Fruit fly (Drosophila melanogaster) whole organism, embryonic: ENCODE data around the gene CG42699.

Experiments used
- Aef1 ChIP-seq: fragments of 200-800 bp; sonication (Bioruptor generic); IDR thresholded peaks from 3 replicates; pipeline ENCODE4 v1.3.6; 2022; ENCODE audit warnings: missing biosample characterization, missing genetic modification characterization
- B-H2 ChIP-seq: fragments of 200-800 bp; sonication (Bioruptor generic); optimal IDR thresholded peaks from 2 replicates; lab custom pipeline; 2018; ENCODE audit warnings: missing biosample characterization, mild to moderate bottlenecking, missing genetic modification characterization
- CG10147 ChIP-seq: fragments of 200-800 bp; sonication (Bioruptor generic); optimal IDR thresholded peaks from 2 replicates; lab custom pipeline; 2019; ENCODE audit warnings: missing biosample characterization, mild to moderate bottlenecking, missing genetic modification characterization, moderate library complexity
- CG10366 ChIP-seq: fragments of 200-800 bp; sonication (Bioruptor generic); IDR thresholded peaks from 2 replicates; pipeline ENCODE4 v1.3.6; 2022; ENCODE audit warnings: missing biosample characterization, missing genetic modification characterization
- CG1647 ChIP-seq: fragments of 200-800 bp; sonication (Bioruptor generic); optimal IDR thresholded peaks from 3 replicates; lab custom pipeline; 2016; ENCODE audit warnings: missing biosample characterization, missing genetic modification characterization
- CG16779 ChIP-seq: fragments of 200-800 bp; sonication (Bioruptor generic); IDR thresholded peaks from 2 replicates; pipeline ENCODE4 v1.3.6; 2022; ENCODE audit warnings: missing biosample characterization, missing genetic modification characterization
- CG17912 ChIP-seq: fragments of 200-800 bp; sonication (Bioruptor generic); optimal IDR thresholded peaks from 2 replicates; lab custom pipeline; 2018; ENCODE audit warnings: missing biosample characterization, mild to moderate bottlenecking, missing genetic modification characterization
- CG2712 ChIP-seq: fragments of 200-800 bp; optimal IDR thresholded peaks from 3 replicates; lab custom pipeline; 2019; ENCODE audit warnings: missing biosample characterization, mild to moderate bottlenecking, missing genetic modification characterization, moderate library complexity
- CG3163 ChIP-seq: fragments of 200-800 bp; sonication (Bioruptor generic); optimal IDR thresholded peaks from 3 replicates; lab custom pipeline; 2016; ENCODE audit warnings: missing biosample characterization, missing genetic modification characterization
- CG33213 ChIP-seq: fragments of 200-800 bp; sonication (Bioruptor generic); optimal IDR thresholded peaks from 3 replicates; lab custom pipeline; 2016; ENCODE audit warnings: missing biosample characterization, missing genetic modification characterization
- CG4282 ChIP-seq: fragments of 200-800 bp; sonication (Bioruptor generic); optimal IDR thresholded peaks from 2 replicates; lab custom pipeline; 2016; ENCODE audit warnings: missing biosample characterization, missing genetic modification characterization
- CG43689 ChIP-seq: fragments of 200-800 bp; sonication (Bioruptor generic); IDR thresholded peaks from 2 replicates; pipeline ENCODE4 v1.3.6; 2022; ENCODE audit warnings: missing biosample characterization, missing genetic modification characterization
- CG4730 ChIP-seq: fragments of 200-800 bp; sonication (Bioruptor generic); IDR thresholded peaks from 2 replicates; pipeline ENCODE4 v1.3.6; 2022; ENCODE audit warnings: missing biosample characterization, missing genetic modification characterization
- CG6272 ChIP-seq: fragments of 200-800 bp; sonication (Bioruptor generic); IDR thresholded peaks from 2 replicates; pipeline ENCODE4 v1.3.6; 2022; ENCODE audit warnings: missing biosample characterization, missing genetic modification characterization
- CG6765 ChIP-seq: fragments of 200-800 bp; sonication (Bioruptor generic); optimal IDR thresholded peaks from 3 replicates; lab custom pipeline; 2017; ENCODE audit warnings: missing biosample characterization, mild to moderate bottlenecking, missing genetic modification characterization
- CG6854 ChIP-seq: fragments of 200-800 bp; sonication (Bioruptor generic); optimal IDR thresholded peaks from 3 replicates; lab custom pipeline; 2017; ENCODE audit warnings: missing biosample characterization, mild to moderate bottlenecking, missing genetic modification characterization
- CG7556 ChIP-seq: fragments of 200-800 bp; sonication (Bioruptor generic); optimal IDR thresholded peaks from 2 replicates; lab custom pipeline; 2017; ENCODE audit warnings: missing biosample characterization, mild to moderate bottlenecking, missing genetic modification characterization
- CG7987 ChIP-seq: fragments of 200-800 bp; sonication (Bioruptor generic); optimal IDR thresholded peaks from 2 replicates; lab custom pipeline; 2018; ENCODE audit warnings: missing biosample characterization, mild to moderate bottlenecking, missing genetic modification characterization, moderate library complexity
- CG8478 ChIP-seq: fragments of >200 bp; optimal IDR thresholded peaks from 2 replicates; lab custom pipeline; 2018
- CG9727 ChIP-seq: fragments of 200-800 bp; sonication (Bioruptor generic); optimal IDR thresholded peaks from 3 replicates; lab custom pipeline; 2017; ENCODE audit warnings: missing biosample characterization, mild to moderate bottlenecking, missing genetic modification characterization
- CHES-1-like ChIP-seq: fragments of 200-800 bp; sonication (Bioruptor generic); optimal IDR thresholded peaks from 2 replicates; lab custom pipeline; 2016; ENCODE audit warnings: missing biosample characterization, missing genetic modification characterization
- Dip3 ChIP-seq: fragments of 200-800 bp; sonication (Bioruptor generic); optimal IDR thresholded peaks from 3 replicates; lab custom pipeline; 2016; ENCODE audit warnings: missing biosample characterization, missing genetic modification characterization
- H2.0 ChIP-seq: fragments of 200-800 bp; sonication (Bioruptor generic); IDR thresholded peaks from 2 replicates; pipeline ENCODE4 v1.3.6; 2022; ENCODE audit warnings: missing biosample characterization, missing genetic modification characterization
- HLH3B ChIP-seq: fragments of 200-800 bp; sonication (Bioruptor generic); IDR thresholded peaks from 2 replicates; pipeline ENCODE4 v1.3.6; 2022; ENCODE audit warnings: missing biosample characterization, missing genetic modification characterization
- HmgD ChIP-seq: fragments of 200-800 bp; sonication (Bioruptor generic); optimal IDR thresholded peaks from 3 replicates; lab custom pipeline; 2016; ENCODE audit warnings: missing biosample characterization, missing genetic modification characterization
- Mrtf ChIP-seq: fragments of 200-800 bp; sonication (Bioruptor generic); IDR thresholded peaks from 3 replicates; pipeline ENCODE4 v1.3.6; 2022; ENCODE audit warnings: missing biosample characterization, missing genetic modification characterization
- NC2β ChIP-seq: fragments of 200-800 bp; sonication (Bioruptor generic); optimal IDR thresholded peaks from 2 replicates; lab custom pipeline; 2016; ENCODE audit warnings: missing biosample characterization, missing genetic modification characterization
- Nf-YC ChIP-seq: fragments of 200-800 bp; optimal IDR thresholded peaks from 3 replicates; lab custom pipeline; 2019; ENCODE audit warnings: missing biosample characterization, mild to moderate bottlenecking, missing genetic modification characterization, moderate library complexity
- NfI ChIP-seq: fragments of 200-800 bp; sonication (Bioruptor generic); optimal IDR thresholded peaks from 3 replicates; lab custom pipeline; 2018; ENCODE audit warnings: missing biosample characterization, mild to moderate bottlenecking, missing genetic modification characterization, moderate library complexity
- Ravus ChIP-seq: fragments of 200-800 bp; sonication (Bioruptor generic); IDR thresholded peaks from 2 replicates; pipeline ENCODE4 v1.3.6; 2022; ENCODE audit warnings: missing biosample characterization, missing genetic modification characterization
- Sox100B ChIP-seq: fragments of 200-800 bp; sonication (Bioruptor generic); optimal IDR thresholded peaks from 3 replicates; lab custom pipeline; 2018; ENCODE audit warnings: missing biosample characterization, mild to moderate bottlenecking, missing genetic modification characterization
- Sry-β ChIP-seq: fragments of 200-800 bp; sonication (Bioruptor generic); optimal IDR thresholded peaks from 2 replicates; lab custom pipeline; 2018; ENCODE audit warnings: missing biosample characterization, mild to moderate bottlenecking, missing genetic modification characterization, moderate library complexity
- YL-1 ChIP-seq: fragments of 200-800 bp; sonication (Bioruptor generic); optimal IDR thresholded peaks from 3 replicates; lab custom pipeline; 2017; ENCODE audit warnings: missing biosample characterization, mild to moderate bottlenecking, missing genetic modification characterization
- chn ChIP-seq: fragments of 200-800 bp; sonication (Bioruptor generic); optimal IDR thresholded peaks from 2 replicates; lab custom pipeline; 2016; ENCODE audit warnings: missing biosample characterization, missing genetic modification characterization
- croc ChIP-seq: fragments of 200-800 bp; sonication (Bioruptor generic); conservative IDR thresholded peaks from 3 replicates; pipeline ENCODE4 v1.3.6; 2022; ENCODE audit warnings: missing biosample characterization, missing genetic modification characterization
- danr ChIP-seq: fragments of 200-800 bp; sonication (Bioruptor generic); IDR thresholded peaks from 2 replicates; pipeline ENCODE4 v1.3.6; 2022; ENCODE audit warnings: missing biosample characterization, missing genetic modification characterization
- dm ChIP-seq: fragments of 200-800 bp; sonication (Bioruptor generic); optimal IDR thresholded peaks from 3 replicates; lab custom pipeline; 2016; ENCODE audit warnings: missing biosample characterization, missing genetic modification characterization
- gcm ChIP-seq: fragments of 200-800 bp; sonication (Bioruptor generic); optimal IDR thresholded peaks from 2 replicates; lab custom pipeline; 2019; ENCODE audit warnings: missing biosample characterization, mild to moderate bottlenecking, missing genetic modification characterization, moderate library complexity
- gro ChIP-seq: fragments of 200-800 bp; sonication (Bioruptor generic); optimal IDR thresholded peaks from 2 replicates; lab custom pipeline; 2016; ENCODE audit warnings: missing biosample characterization, missing genetic modification characterization
- klu ChIP-seq: fragments of 200-800 bp; sonication (Bioruptor generic); IDR thresholded peaks from 2 replicates; pipeline ENCODE4 v1.3.6; 2022; ENCODE audit warnings: missing biosample characterization, missing genetic modification characterization
- nerfin-2 ChIP-seq: fragments of 200-800 bp; sonication (Bioruptor generic); IDR thresholded peaks from 2 replicates; pipeline ENCODE4 v1.3.6; 2022; ENCODE audit warnings: missing biosample characterization, missing genetic modification characterization; ENCODE audit not compliant: partially characterized antibody
- oc ChIP-seq: fragments of 200-800 bp; sonication (Bioruptor generic); optimal IDR thresholded peaks from 2 replicates; lab custom pipeline; 2018; ENCODE audit warnings: missing biosample characterization, mild to moderate bottlenecking, missing genetic modification characterization, moderate library complexity
- otp ChIP-seq: fragments of 200-800 bp; sonication (Bioruptor generic); IDR thresholded peaks from 3 replicates; pipeline ENCODE4, ENCODE4 v1.3.6; 2022; ENCODE audit warnings: missing biosample characterization, missing genetic modification characterization
- salm ChIP-seq: fragments of 200-800 bp; sonication (Bioruptor generic); optimal IDR thresholded peaks from 2 replicates; lab custom pipeline; 2018; ENCODE audit warnings: missing biosample characterization, mild to moderate bottlenecking, missing genetic modification characterization
- sisA ChIP-seq: fragments of 200-800 bp; sonication (Bioruptor generic); IDR thresholded peaks from 2 replicates; pipeline ENCODE4 v1.3.6; 2022; ENCODE audit warnings: missing biosample characterization, missing genetic modification characterization
- slbo ChIP-seq: fragments of 200-800 bp; sonication (Bioruptor generic); IDR thresholded peaks from 2 replicates; pipeline ENCODE4 v1.3.6; 2022; ENCODE audit warnings: missing biosample characterization, missing genetic modification characterization
- tgo ChIP-seq: fragments of 200-800 bp; sonication (Bioruptor generic); IDR thresholded peaks from 3 replicates; pipeline ENCODE4 v1.3.6; 2022; ENCODE audit warnings: missing biosample characterization, missing genetic modification characterization
- wdn ChIP-seq: fragments of 200-800 bp; sonication (Bioruptor generic); IDR thresholded peaks from 2 replicates; pipeline ENCODE4 v1.3.6; 2022; ENCODE audit warnings: missing biosample characterization, missing genetic modification characterization
- wek ChIP-seq: fragments of 200-800 bp; sonication (Bioruptor generic); optimal IDR thresholded peaks from 3 replicates; lab custom pipeline; 2018; ENCODE audit warnings: missing biosample characterization, mild to moderate bottlenecking, missing genetic modification characterization, moderate library complexity

Gene CG42699

DNA sequence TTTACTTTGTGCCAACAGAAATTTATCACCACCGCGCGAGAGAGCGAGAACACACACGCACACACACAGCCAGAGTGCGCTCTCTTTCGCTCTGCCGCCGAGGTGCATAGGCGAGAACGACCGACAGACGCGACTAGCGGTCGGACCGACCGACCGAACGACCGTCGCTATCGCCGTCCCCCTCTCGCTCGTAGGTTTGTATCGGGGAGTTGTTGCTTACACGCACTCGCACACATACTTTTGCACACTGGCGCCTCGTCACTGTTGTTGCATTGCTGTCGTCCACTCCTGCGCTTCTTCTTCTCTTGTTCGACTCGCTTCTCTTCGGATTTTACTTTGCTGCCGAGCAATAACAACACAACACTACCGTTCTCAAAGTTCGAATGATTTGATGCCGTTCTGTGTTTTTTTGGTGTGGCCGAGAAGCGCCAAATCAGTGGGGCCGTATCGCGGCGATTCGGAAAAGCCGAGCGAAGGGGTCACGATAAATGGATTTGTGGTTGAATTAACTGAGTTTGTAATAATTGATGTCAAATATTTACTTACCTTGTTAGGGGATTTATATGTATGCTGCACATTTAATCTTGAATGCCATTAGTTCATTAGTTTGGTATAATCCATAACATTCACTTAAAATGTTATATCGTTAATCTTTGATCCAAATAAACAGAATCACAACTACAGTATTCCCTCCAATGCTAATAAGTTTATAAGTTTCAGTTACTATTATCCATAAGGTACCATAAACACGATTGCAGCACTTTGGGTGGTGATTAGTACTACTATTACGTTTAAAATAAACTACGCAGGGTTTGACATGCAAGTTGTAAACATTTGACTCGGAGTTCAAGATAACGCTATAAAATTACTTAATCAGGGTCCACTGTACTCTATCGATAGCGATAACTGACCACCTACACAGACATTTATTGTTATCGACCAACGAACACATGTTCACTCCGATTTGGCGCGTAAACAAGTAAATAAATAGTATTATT lies 17.2 kb upstream of the CG42699 start, which contains the start of the genes IntS6 and Rtel1 (continued):
- TF ChIP-seq slbo (GFP tag; lab: Robert Waterston, UW), result peak; percentile 95
- no peak for TF ChIP-seq nerfin-2 (GFP tag; lab: Robert Waterston, UW)
- TF ChIP-seq otp (GFP tag; lab: Robert Waterston, UW), result peak; percentile 69; the same call in 2 of the 3 replicates
- peak; percentile 82 for TF ChIP-seq Sox100B (GFP tag; lab: Kevin White, UChicago)
- TF ChIP-seq CG17912, result peak; percentile 81
- peak; percentile 57 for TF ChIP-seq CG6854 (GFP tag; lab: Kevin White, UChicago)
- TF ChIP-seq CG2712 (tag; lab: Kevin White, UChicago), result peak; percentile 86
- TF ChIP-seq H2.0, result peak; percentile 87
- peak; percentile 81 for TF ChIP-seq gcm (GFP tag; lab: Kevin White, UChicago)
- peak; percentile 84 for TF ChIP-seq dm
- peak; percentile 97 for TF ChIP-seq CG8478 (lab: Kevin White, UChicago)
- TF ChIP-seq CHES-1-like (GFP tag; lab: Kevin White, UChicago), result peak; percentile 88
- TF ChIP-seq danr, result peak; percentile 72
- TF ChIP-seq Aef1, result peak; percentile 90
- TF ChIP-seq CG9727 (GFP tag; lab: Kevin White, UChicago), result peak; percentile 84
- TF ChIP-seq Dip3 (GFP tag; lab: Kevin White, UChicago), result peak; percentile 91
- TF ChIP-seq croc (GFP tag; lab: Robert Waterston, UW), result peak; percentile 79
- peak; percentile 81 for TF ChIP-seq CG16779 (GFP tag; lab: Robert Waterston, UW)
- peak; percentile 89 for TF ChIP-seq Mrtf (GFP tag; lab: Robert Waterston, UW)
- peak; percentile 91 for TF ChIP-seq NfI (GFP tag; lab: Kevin White, UChicago)
- TF ChIP-seq CG7556 (GFP tag; lab: Kevin White, UChicago), result peak; percentile 86
- peak; percentile 85 for TF ChIP-seq CG10366
- peak; percentile 69 for TF ChIP-seq Ravus (GFP tag; lab: Robert Waterston, UW)
- TF ChIP-seq klu, result peak; percentile 86
- peak; percentile 69 for TF ChIP-seq salm (tag; lab: Kevin White, UChicago)
- TF ChIP-seq gro, result peak; percentile 91
- peak; percentile 79 for TF ChIP-seq Nf-YC (tag; lab: Kevin White, UChicago)
- peak; percentile 52 for TF ChIP-seq YL-1 (GFP tag; lab: Kevin White, UChicago)
- TF ChIP-seq CG6765 (GFP tag; lab: Kevin White, UChicago), result peak; percentile 67
- TF ChIP-seq CG6272 (GFP tag; lab: Robert Waterston, UW), result peak; percentile 79
- TF ChIP-seq chn, result peak; percentile 87
- TF ChIP-seq B-H2 (GFP tag; lab: Kevin White, UChicago), result peak; percentile 93
- peak; percentile 84 for TF ChIP-seq wdn (GFP tag; lab: Robert Waterston, UW)
- TF ChIP-seq wek (GFP tag; lab: Kevin White, UChicago), result peak; percentile 71
- TF ChIP-seq CG7987 (GFP tag; lab: Kevin White, UChicago), result peak; percentile 52
- peak; percentile 83 for TF ChIP-seq oc (tag; lab: Kevin White, UChicago)
- peak; percentile 87 for TF ChIP-seq CG10147 (GFP tag; lab: Kevin White, UChicago)
- peak; percentile 77 for TF ChIP-seq NC2β (GFP tag; lab: Kevin White, UChicago)
- TF ChIP-seq HmgD (GFP tag; lab: Kevin White, UChicago), result no peak
- peak; percentile 84 for TF ChIP-seq CG1647 (GFP tag; lab: Kevin White, UChicago)
- peak; percentile 93 for TF ChIP-seq sisA (GFP tag; lab: Robert Waterston, UW)
- peak; percentile 81 for TF ChIP-seq HLH3B (GFP tag; lab: Robert Waterston, UW)
- peak; percentile 63 for TF ChIP-seq CG3163
- peak; percentile 69 for TF ChIP-seq CG4282 (GFP tag; lab: Kevin White, UChicago)
- TF ChIP-seq Sry-β (GFP tag; lab: Kevin White, UChicago), result peak; percentile 40
- TF ChIP-seq CG33213 (GFP tag; lab: Kevin White, UChicago), result peak; percentile 79
- TF ChIP-seq tgo (GFP tag; lab: Robert Waterston, UW), result peak; percentile 88
- TF ChIP-seq CG43689 (GFP tag; lab: Robert Waterston, UW), result peak; percentile 56; the same call in 1 of the 2 replicates
- peak; percentile 80 for TF ChIP-seq CG4730 (GFP tag; lab: Robert Waterston, UW)
